Fruit fly (Drosophila melanogaster): Measurements from ENCODE around the gene CG1647.

Gene CG1647

DNA sequence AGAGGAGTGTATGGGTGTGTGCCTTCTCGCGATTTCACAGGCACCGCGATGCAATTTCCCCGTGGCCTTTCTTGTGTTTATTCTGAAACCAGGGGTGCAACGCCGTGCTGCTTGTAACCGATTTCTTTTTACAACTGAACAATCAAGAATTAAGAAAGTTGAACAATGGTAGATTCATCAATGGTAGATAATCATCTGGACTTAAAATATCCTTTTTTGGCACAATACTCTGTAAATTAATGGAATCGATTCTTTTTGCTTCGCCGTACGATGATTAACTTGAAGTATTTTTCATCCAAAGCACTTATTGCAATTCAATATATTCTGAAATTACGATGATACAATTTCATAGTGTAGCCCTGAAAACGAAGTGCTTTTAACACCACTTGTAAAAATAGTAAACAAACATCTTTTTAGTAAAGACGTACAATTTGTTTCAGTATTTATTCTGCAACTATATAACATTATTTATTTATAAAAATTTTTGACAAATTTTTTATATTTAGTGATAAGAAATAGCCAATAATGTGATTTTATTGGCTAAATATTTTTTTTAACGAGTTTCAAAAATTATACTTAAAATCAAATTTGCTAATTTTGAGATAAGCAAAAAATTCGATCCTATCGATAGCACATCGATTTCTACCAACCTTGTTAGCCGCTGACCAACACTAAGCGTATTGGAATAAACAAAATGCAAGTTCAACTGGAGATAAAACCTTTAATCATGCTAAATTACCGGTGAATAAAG is at the start of gene CG1647, which contains the start of gene CG1523:
Gene CG1647, plus strand, starts transcription at position 667 of the 751 bp plus-strand sequence.
Gene CG1523, minus strand, starts transcription at position 114 of the 751 bp plus-strand sequence.
- no peak for TF ChIP-seq CTCF (optimal IDR thresholded peaks at IDR 0.05)
- no peak for TF ChIP-seq CG8478 (optimal IDR thresholded peaks at IDR 0.05)

DNA sequence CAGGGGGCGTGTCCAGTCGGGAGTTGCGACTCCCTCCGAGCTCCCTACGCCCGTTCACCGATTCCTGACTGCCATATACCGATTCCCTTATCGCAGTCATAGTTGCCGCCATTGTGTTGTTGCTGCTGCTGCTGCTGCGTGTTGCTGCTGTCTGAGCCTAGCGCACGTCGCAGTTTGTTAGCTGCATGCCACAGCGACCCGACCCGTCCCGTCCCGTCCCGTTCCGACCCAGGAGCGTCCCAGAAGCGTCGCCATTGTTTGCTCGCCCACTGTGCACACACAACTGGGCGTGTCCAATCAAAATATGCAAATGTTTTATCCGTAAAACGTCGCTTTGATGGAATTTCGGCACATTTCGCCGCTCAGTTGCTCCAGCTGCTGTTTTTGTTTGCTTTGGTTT is 44.3 kb upstream of the CG1647 start:
- TF ChIP-seq CTCF (optimal IDR thresholded peaks at IDR 0.05) (no peak), CG8478 (optimal IDR thresholded peaks at IDR 0.05) (no peak)

- TF ChIP-seq CG8478 (optimal IDR thresholded peaks at IDR 0.05) (no peak), CTCF (optimal IDR thresholded peaks at IDR 0.05) (no peak)
These were observed 30.7 kb upstream of the CG1647 start, which contains the start of gene CG34295 for dm6 chr3R:28789317-28789716. CG34295 (plus strand) TSS chr3R:28789617.

DNA sequence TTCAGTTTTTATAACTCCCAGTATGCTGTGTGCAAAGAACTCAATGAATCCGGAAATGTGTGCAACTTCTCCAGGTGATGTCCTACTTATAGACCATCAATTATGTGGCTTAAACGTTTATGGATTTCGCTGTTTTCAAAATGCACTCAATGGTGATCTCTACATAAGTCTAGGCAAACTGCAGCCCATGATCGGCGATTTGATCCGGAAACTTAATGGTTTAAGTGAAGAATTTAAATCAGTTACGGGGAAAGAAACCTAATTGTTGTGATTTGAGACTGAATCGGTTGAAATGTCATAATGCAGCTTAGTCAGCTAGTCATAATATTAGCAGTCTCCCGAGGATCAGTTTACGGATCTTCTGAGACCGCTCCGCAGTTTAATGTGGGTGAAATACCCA is 29.8 kb upstream of the CG1647 start, which contains the start of gene intr:
Gene intr, plus strand, starts transcription at position 301 of the 400 bp plus-strand sequence.
- no peak for TF ChIP-seq CTCF (optimal IDR thresholded peaks at IDR 0.05)
- TF ChIP-seq CG8478 (optimal IDR thresholded peaks at IDR 0.05) = no peak

- TF ChIP-seq CG8478 (optimal IDR thresholded peaks at IDR 0.05) (no peak), CTCF (optimal IDR thresholded peaks at IDR 0.05) (no peak)
These were observed 14.9 kb upstream of the CG1647 start for dm6 chr3R:28805164-28805563.

DNA sequence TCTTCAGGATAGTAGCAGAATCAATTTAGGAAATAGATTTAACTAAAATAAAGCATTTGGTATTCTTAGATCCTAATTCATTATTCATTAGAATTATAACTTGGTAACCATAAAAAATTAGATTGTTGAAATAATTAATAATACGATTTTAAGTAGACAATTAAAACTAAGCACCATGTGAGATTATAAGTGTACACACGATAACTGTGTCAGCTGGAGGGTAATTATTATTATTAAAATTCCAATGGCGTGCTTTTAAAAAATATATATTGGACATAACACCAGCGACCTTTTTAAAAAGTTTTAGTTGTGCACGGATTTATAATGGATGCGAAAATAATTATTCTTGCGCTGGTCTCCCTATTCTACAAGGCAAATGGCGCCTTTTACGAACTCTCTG is 13.6 kb upstream of the CG1647 start, which contains the start of gene CheB98a:
Gene CheB98a, plus strand, starts transcription at position 301 of the 400 bp plus-strand sequence.
- TF ChIP-seq CG8478 (optimal IDR thresholded peaks at IDR 0.05) = no peak
- no peak for TF ChIP-seq CTCF (optimal IDR thresholded peaks at IDR 0.05)

dm6 chr3R:28810942-28811676 is 8.9 kb upstream of the CG1647 start, which contains the start of gene wdn:
wdn (minus strand) TSS chr3R:28811337.
- TF ChIP-seq CG8478 (optimal IDR thresholded peaks at IDR 0.05) (no peak), CTCF (optimal IDR thresholded peaks at IDR 0.05) (no peak)

- TF ChIP-seq CG8478 (optimal IDR thresholded peaks at IDR 0.05) (no peak), CTCF (optimal IDR thresholded peaks at IDR 0.05) (no peak)
These were observed 8.2 kb upstream of the CG1647 start, which contains the start of gene Prp39 for dm6 chr3R:28811677-28812465. Prp39 (plus strand) TSS chr3R:28812102.

DNA sequence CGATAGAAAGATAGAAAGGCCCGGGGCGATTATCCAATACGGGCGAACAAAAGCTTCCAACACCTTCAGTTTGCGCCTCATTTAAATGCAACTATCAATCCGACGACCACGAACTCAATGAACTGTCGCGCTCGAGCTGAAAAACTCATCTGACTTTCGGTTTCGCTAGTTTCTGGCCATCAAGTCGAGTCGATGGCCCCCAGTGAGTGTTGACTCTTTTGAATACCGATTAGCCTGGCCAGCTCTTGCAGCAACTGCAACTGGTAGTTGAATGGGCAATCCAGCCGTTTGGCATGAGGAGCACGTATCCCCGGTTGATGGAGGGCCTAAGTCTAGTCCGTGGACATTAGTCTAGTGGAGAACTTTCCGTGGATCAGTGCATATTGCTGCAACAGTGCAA is 7.2 kb downstream of the CG1647 start:
- TF ChIP-seq CG8478 (optimal IDR thresholded peaks at IDR 0.05) (no peak), CTCF (optimal IDR thresholded peaks at IDR 0.05) (no peak)

DNA sequence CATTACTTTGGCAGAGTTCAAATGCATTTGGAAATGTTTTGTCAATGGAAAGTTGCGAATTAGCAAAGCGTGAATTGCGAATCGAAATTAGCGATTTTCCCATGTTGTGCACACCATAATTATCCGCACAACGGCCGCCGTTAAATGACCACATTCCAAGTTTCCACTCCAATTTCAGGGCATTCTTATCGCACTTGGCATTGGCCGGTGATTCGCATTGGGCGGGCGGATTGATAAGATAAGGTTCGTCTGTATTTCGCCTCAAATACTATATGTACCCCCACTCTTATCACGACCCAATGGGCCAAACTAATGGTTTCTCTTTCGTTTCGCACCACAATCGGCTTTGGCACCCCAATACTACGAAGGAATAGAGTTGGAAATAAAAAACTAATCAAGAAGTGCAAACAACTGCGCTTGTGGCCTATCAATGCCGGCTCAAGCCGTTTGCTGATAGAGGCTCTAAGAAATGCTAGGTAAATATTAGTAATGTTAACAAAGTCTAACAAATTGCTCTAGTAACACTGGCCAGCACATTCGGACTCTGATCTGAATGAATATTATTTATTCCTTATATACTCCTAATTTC is 9.4 kb downstream of the CG1647 start:
- TF ChIP-seq CG8478 (optimal IDR thresholded peaks at IDR 0.05) = no peak
- no peak for TF ChIP-seq CTCF (optimal IDR thresholded peaks at IDR 0.05)

dm6 chr3R:28830746-28831145 is 10.7 kb downstream of the CG1647 start:
- TF ChIP-seq CG8478 (optimal IDR thresholded peaks at IDR 0.05) (no peak), CTCF (optimal IDR thresholded peaks at IDR 0.05) (no peak)

dm6 chr3R:28831172-28831571 is 11.2 kb downstream of the CG1647 start:
- TF ChIP-seq CTCF (optimal IDR thresholded peaks at IDR 0.05) (no peak), CG8478 (optimal IDR thresholded peaks at IDR 0.05) (no peak)

DNA sequence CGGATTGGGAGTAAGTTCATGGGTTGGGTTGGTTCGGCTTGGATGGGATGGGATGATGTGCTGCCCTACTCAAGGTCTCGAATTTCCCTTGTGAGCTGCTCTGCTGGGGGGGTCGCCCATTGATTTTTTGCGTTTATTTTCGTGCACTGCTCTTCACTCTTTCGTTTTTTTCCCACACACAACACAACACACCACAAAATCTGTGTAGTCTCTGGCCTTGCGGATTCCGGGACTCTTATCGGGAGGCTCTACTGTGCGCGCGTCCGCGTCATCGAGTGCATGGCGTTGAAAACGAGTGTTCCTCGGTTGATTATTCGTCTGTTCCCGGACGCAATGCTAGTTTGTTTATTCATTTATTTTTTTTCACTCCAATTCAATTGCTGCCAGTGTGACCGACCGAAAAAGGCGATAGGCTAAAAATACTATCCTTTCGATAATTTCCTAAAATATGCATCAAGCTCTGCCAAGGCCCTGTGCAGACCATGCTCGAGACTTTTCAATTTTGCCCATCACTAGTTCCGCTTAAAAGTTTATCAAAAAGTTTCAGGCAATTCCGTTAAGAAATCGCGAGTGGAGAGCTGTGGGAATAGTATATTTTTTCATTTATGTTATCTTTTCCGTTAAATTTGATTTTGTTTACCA is 11.7 kb downstream of the CG1647 start, which contains the start of gene WASp:
Gene WASp, minus strand, starts transcription at position 399 of the 642 bp plus-strand sequence.
- TF ChIP-seq CG8478 (optimal IDR thresholded peaks at IDR 0.05) (no peak), CTCF (optimal IDR thresholded peaks at IDR 0.05) (peak in 1 of 2 experiments; percentile 24)

dm6 chr3R:28840620-28841019 is 20.6 kb downstream of the CG1647 start:
- TF ChIP-seq CTCF (optimal IDR thresholded peaks at IDR 0.05) (no peak), CG8478 (optimal IDR thresholded peaks at IDR 0.05) (no peak)

Data from S2 (cell line).